Fruit fly (Drosophila melanogaster): ENCODE results near the gene Polr1C.
A peak's percentile ranks its signal among the peaks of the same experiment; 100 is the strongest.

The Polr1C gene

DNA sequence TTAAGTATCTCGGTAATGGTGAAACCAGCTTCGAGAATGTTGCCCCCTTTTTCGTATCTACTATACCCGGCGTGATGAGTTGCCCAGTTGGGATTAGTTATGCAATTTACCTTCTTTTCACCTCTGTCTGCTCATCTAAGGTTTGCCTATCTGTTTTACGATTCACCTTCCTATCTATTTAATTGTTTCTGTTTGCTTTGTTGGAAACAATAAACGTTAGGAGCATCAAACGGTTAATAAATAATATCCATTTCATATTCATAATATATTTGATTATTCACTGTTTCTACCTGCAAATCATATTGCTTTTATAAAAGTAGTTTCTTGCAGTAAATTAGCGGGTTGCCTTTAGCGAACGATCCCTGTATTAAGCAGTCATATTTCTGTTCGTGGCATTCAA, 38.5 kb downstream of the Polr1C start:
- TF ChIP-seq br (GFP tag; optimal IDR thresholded peaks at IDR 0.05) (peak; percentile 17), Rel (GFP tag; optimal IDR thresholded peaks at IDR 0.05) (no peak), Rel (tag; optimal IDR thresholded peaks at IDR 0.05) (peak; percentile 15), Abd-B (GFP tag; optimal IDR thresholded peaks at IDR 0.05) (no peak), Sp1 (GFP tag; optimal IDR thresholded peaks at IDR 0.05) (no peak), tai (GFP tag; optimal IDR thresholded peaks at IDR 0.05) (no peak), Dfd (GFP tag; optimal IDR thresholded peaks at IDR 0.05) (no peak), rgr (GFP tag; optimal IDR thresholded peaks at IDR 0.05) (peak; percentile 9), Mio (GFP tag; optimal IDR thresholded peaks at IDR 0.05) (no peak), OdsH (GFP tag; optimal IDR thresholded peaks at IDR 0.05) (peak; percentile 16), dmrt93B (GFP tag; optimal IDR thresholded peaks at IDR 0.05) (no peak), CrebA (GFP tag; optimal IDR thresholded peaks at IDR 0.05; ENCODE audit: borderline replicate concordance) (no peak), foxo (GFP tag; optimal IDR thresholded peaks at IDR 0.05) (peak in 1 of 2 experiments; percentile 6), jim (GFP tag; optimal IDR thresholded peaks at IDR 0.05) (no peak), Dif (GFP tag; optimal IDR thresholded peaks at IDR 0.05; ENCODE audit: partially characterized antibody) (no peak)

DNA sequence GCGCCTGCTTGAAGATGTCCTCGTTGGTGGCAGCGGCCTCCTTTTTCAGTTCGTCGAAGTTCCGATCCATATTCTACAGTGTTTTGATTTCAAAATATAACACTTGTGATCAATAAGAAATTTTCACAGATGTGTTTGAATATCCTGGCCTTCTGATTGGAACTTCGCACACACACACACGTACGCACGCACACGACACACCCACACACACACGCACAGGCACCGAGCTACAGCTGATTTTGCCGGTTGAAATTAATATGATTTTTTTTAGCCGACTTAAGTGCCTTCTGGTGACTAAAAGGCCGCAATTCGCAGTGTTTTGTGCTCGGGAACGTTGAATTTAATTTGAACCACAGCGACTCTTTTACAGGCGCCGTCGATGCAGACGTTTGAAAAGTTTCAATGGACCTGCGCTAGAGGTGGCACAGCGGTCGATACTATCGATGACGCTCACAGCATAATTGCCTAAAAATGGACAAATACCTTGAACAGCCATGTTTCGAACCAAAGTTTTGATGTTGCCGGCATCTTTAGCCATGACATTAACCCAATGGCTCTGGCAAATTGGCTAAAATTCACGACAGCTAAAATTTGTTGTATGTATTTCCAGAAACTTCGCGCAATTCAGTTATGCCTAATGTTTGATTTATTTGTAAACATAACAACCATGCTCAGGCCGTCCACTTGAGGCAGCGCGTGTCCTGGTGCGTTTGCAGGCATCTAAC, 40.7 kb downstream of the Polr1C start, which contains the start of gene Rtnl1:
Gene Rtnl1 (minus strand): TSS at position 415 of the 725 bp plus-strand sequence.
- TF ChIP-seq woc (GFP tag; optimal IDR thresholded peaks at IDR 0.05) (no peak), GATAd (GFP tag; optimal IDR thresholded peaks at IDR 0.05) (no peak), brk (GFP tag; optimal IDR thresholded peaks at IDR 0.05) (no peak), N (GFP tag; optimal IDR thresholded peaks at IDR 0.05) (no peak), Hr78 (GFP tag; optimal IDR thresholded peaks at IDR 0.05) (no peak), usp (GFP tag; optimal IDR thresholded peaks at IDR 0.05) (no peak), fru (GFP tag; optimal IDR thresholded peaks at IDR 0.05) (peak; percentile 23), CG32264 (GFP tag; optimal IDR thresholded peaks at IDR 0.05) (no peak), dmrt93B (GFP tag; optimal IDR thresholded peaks at IDR 0.05) (no peak), Rel (GFP tag; optimal IDR thresholded peaks at IDR 0.05) (no peak), Rel (tag; optimal IDR thresholded peaks at IDR 0.05) (peak; percentile 57), Mio (GFP tag; optimal IDR thresholded peaks at IDR 0.05) (no peak), Dfd (GFP tag; optimal IDR thresholded peaks at IDR 0.05) (no peak), CrebA (GFP tag; optimal IDR thresholded peaks at IDR 0.05; ENCODE audit: borderline replicate concordance) (no peak), dsf (GFP tag; optimal IDR thresholded peaks at IDR 0.05; ENCODE audit: borderline replicate concordance) (no peak), jim (GFP tag; optimal IDR thresholded peaks at IDR 0.05) (no peak), foxo (GFP tag; optimal IDR thresholded peaks at IDR 0.05) (peak in 1 of 2 experiments; percentile 27), tai (GFP tag; optimal IDR thresholded peaks at IDR 0.05) (no peak), psq (GFP tag; optimal IDR thresholded peaks at IDR 0.05) (no peak), Myc (optimal IDR thresholded peaks at IDR 0.05) (peak; percentile 92), lola (GFP tag; optimal IDR thresholded peaks at IDR 0.05) (no peak), Hnf4 (GFP tag; optimal IDR thresholded peaks at IDR 0.05) (no peak), br (GFP tag; optimal IDR thresholded peaks at IDR 0.05) (peak; percentile 29), CG9705 (GFP tag; optimal IDR thresholded peaks at IDR 0.05) (peak; percentile 12), pan (optimal IDR thresholded peaks at IDR 0.05) (no peak), sv (GFP tag; optimal IDR thresholded peaks at IDR 0.05) (no peak), h (GFP tag; optimal IDR thresholded peaks at IDR 0.05) (peak; percentile 60), HLH106 (tag; optimal IDR thresholded peaks at IDR 0.05) (peak; percentile 17), Sp1 (GFP tag; optimal IDR thresholded peaks at IDR 0.05) (peak; percentile 54), rgr (GFP tag; optimal IDR thresholded peaks at IDR 0.05) (peak; percentile 69), Abd-B (GFP tag; optimal IDR thresholded peaks at IDR 0.05) (no peak), Dif (GFP tag; optimal IDR thresholded peaks at IDR 0.05; ENCODE audit: partially characterized antibody) (peak; percentile 57), ey (GFP tag; optimal IDR thresholded peaks at IDR 0.05) (no peak), Hr83 (GFP tag; optimal IDR thresholded peaks at IDR 0.05; ENCODE audit: poor library complexity, severe bottlenecking) (peak; percentile 78), OdsH (GFP tag; optimal IDR thresholded peaks at IDR 0.05) (no peak), sage (GFP tag; optimal IDR thresholded peaks at IDR 0.05) (no peak), Vsx2 (GFP tag; optimal IDR thresholded peaks at IDR 0.05; ENCODE audit: partially characterized antibody) (no peak), dl (GFP tag; optimal IDR thresholded peaks at IDR 0.05; ENCODE audit: insufficient read depth in 1 of 2, partially characterized antibody in 2 of 2) (no peak), Jra (GFP tag; optimal IDR thresholded peaks at IDR 0.05) (peak; percentile 65)

Data from whole organism, wandering third instar larva.